Fruit fly (Drosophila melanogaster): ENCODE data around the gene CG32182.

The CG32182 gene

dm6 chr3L:17806357-17807025 lies 48.6 kb downstream of the CG32182 start, which contains the start of gene CG32187:
Gene CG32187, minus strand, starts transcription at chr3L:17806365.
- TF ChIP-seq CG8632 (GFP tag; optimal IDR thresholded peaks at IDR 0.05) (no peak), topi (GFP tag; optimal IDR thresholded peaks at IDR 0.05) (no peak), Sox14 (GFP tag; optimal IDR thresholded peaks at IDR 0.05) (no peak), CG6808 (GFP tag; optimal IDR thresholded peaks at IDR 0.05) (no peak), CG9139 (GFP tag; optimal IDR thresholded peaks at IDR 0.05) (no peak), Smox (GFP tag; optimal IDR thresholded peaks at IDR 0.05) (no peak), dac (GFP tag; optimal IDR thresholded peaks at IDR 0.05) (no peak), CG4318 (GFP tag; optimal IDR thresholded peaks at IDR 0.05) (no peak), Eip78C (GFP tag) (no peak)

DNA sequence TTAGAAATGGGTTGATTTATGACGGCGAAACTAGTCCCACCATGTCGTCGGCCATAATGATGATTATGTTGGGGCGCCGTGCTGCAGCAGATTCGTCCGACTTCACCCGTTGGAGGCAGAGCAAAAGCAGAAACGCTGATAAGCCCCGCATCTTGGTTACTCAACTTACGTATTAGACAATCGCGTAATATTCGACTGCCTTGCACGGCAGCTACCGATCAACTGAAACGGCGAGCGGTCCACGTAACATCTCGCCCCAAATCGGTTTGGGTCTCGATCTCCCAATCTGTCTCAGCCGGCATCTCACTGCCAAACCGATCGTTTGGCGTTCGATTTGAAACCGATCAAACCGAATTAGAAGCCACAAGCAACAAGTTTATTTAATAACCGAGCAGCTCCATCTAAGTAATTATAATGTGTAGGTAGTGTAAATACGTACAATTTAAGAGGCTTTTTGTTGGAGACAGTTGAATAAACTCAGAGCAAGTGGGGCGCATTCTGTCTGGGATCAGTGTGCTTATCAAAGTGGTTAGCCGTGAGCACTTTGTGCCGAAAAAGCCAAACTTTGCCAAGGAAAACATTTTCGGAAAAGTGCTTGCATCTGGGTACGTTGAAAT lies 50.8 kb downstream of the CG32182 start, which contains the start of gene CG32191:
Gene CG32191, minus strand, starts transcription at position 550 of the 617 bp plus-strand sequence.
- TF ChIP-seq vri (GFP tag; optimal IDR thresholded peaks at IDR 0.05) (peak; percentile 11), CG32006 (GFP tag; optimal IDR thresholded peaks at IDR 0.05) (no peak), fkh (GFP tag; optimal IDR thresholded peaks at IDR 0.05) (peak; percentile 64)

Measured in whole organism, prepupa.